Fruit fly (Drosophila melanogaster) whole organism, embryonic: ENCODE data around the gene CG11970.

ENCODE experiments used
- Adf1 ChIP-seq: fragments of 200-800 bp; sonication (Bioruptor generic); IDR thresholded peaks from 2 replicates; pipeline ENCODE4 v1.3.6; 2022; ENCODE audit warnings: missing biosample characterization, missing genetic modification characterization
- Antp ChIP-seq: fragments of 200-800 bp; sonication (Bioruptor generic); optimal IDR thresholded peaks from 3 replicates; lab custom pipeline; 2016; ENCODE audit warnings: missing biosample characterization, missing genetic modification characterization
- Atf6 ChIP-seq: fragments of 200-800 bp; sonication (Bioruptor generic); IDR thresholded peaks from 2 replicates; pipeline ENCODE4 v1.3.6; 2022; ENCODE audit warnings: missing biosample characterization, missing genetic modification characterization
- Bdp1 ChIP-seq: fragments of 200-800 bp; sonication (Bioruptor generic); optimal IDR thresholded peaks from 3 replicates; lab custom pipeline; 2016; ENCODE audit warnings: missing biosample characterization, missing genetic modification characterization
- CG10366 ChIP-seq: fragments of 200-800 bp; sonication (Bioruptor generic); IDR thresholded peaks from 2 replicates; pipeline ENCODE4 v1.3.6; 2022; ENCODE audit warnings: missing biosample characterization, missing genetic modification characterization
- CG10959 ChIP-seq: fragments of 200-800 bp; sonication (Bioruptor generic); IDR thresholded peaks from 2 replicates; pipeline ENCODE4 v1.3.6; 2022; ENCODE audit warnings: missing biosample characterization, missing genetic modification characterization
- CG10979 ChIP-seq: fragments of 200-800 bp; sonication (Bioruptor generic); optimal IDR thresholded peaks from 2 replicates; lab custom pipeline; 2018; ENCODE audit warnings: missing biosample characterization, mild to moderate bottlenecking, missing genetic modification characterization, moderate library complexity
- CG11247 ChIP-seq: fragments of 200-800 bp; sonication (Bioruptor generic); IDR thresholded peaks from 2 replicates; pipeline ENCODE4 v1.3.6; 2022; ENCODE audit warnings: missing biosample characterization, missing genetic modification characterization
- CG11723 ChIP-seq: fragments of 200-800 bp; sonication (Bioruptor generic); optimal IDR thresholded peaks from 2 replicates; lab custom pipeline; 2017; ENCODE audit warnings: missing biosample characterization, mild to moderate bottlenecking, missing genetic modification characterization
- CG12104 ChIP-seq: fragments of 200-800 bp; sonication (Bioruptor generic); optimal IDR thresholded peaks from 3 replicates; lab custom pipeline; 2016; ENCODE audit warnings: missing biosample characterization, missing genetic modification characterization
- CG13123 ChIP-seq: fragments of 200-800 bp; sonication (Bioruptor generic); optimal IDR thresholded peaks from 2 replicates; lab custom pipeline; 2016; ENCODE audit warnings: missing biosample characterization, missing genetic modification characterization
- CG16815 ChIP-seq: fragments of 200-800 bp; sonication (Bioruptor generic); optimal IDR thresholded peaks from 3 replicates; lab custom pipeline; 2017; ENCODE audit warnings: missing biosample characterization, mild to moderate bottlenecking, missing genetic modification characterization
- CG17359 ChIP-seq: fragments of 200-800 bp; sonication (Bioruptor generic); optimal IDR thresholded peaks from 3 replicates; lab custom pipeline; 2018; ENCODE audit warnings: missing biosample characterization, mild to moderate bottlenecking, missing genetic modification characterization, moderate library complexity
- CG1792 ChIP-seq: fragments of 200-800 bp; sonication (Bioruptor generic); optimal IDR thresholded peaks from 2 replicates; lab custom pipeline; 2016; ENCODE audit warnings: missing biosample characterization, missing genetic modification characterization
- CG18619 ChIP-seq: fragments of 200-800 bp; sonication (Bioruptor generic); optimal IDR thresholded peaks from 3 replicates; lab custom pipeline; 2017; ENCODE audit warnings: missing biosample characterization, mild to moderate bottlenecking, missing genetic modification characterization
- CG2120 ChIP-seq: fragments of 200-800 bp; sonication (Bioruptor generic); optimal IDR thresholded peaks from 3 replicates; lab custom pipeline; 2016; ENCODE audit warnings: missing biosample characterization, missing genetic modification characterization
- CG3065 ChIP-seq: fragments of 200-800 bp; sonication (Bioruptor generic); optimal IDR thresholded peaks from 2 replicates; lab custom pipeline; 2016; ENCODE audit warnings: missing biosample characterization, missing genetic modification characterization
- CG33557 ChIP-seq: fragments of 200-800 bp; sonication (Bioruptor generic); optimal IDR thresholded peaks from 2 replicates; lab custom pipeline; 2019; ENCODE audit warnings: missing biosample characterization, mild to moderate bottlenecking, missing genetic modification characterization, moderate library complexity
- CG3995 ChIP-seq: fragments of 200-800 bp; sonication (Bioruptor generic); optimal IDR thresholded peaks from 3 replicates; lab custom pipeline; 2016; ENCODE audit warnings: missing biosample characterization, missing genetic modification characterization
- CG6791 ChIP-seq: fragments of 200-800 bp; sonication (Bioruptor generic); IDR thresholded peaks from 3 replicates; pipeline ENCODE4 v1.3.6; 2022; ENCODE audit warnings: missing biosample characterization, missing genetic modification characterization; ENCODE audit not compliant: partially characterized antibody
- CG8388 ChIP-seq: fragments of 200-800 bp; sonication (Bioruptor generic); optimal IDR thresholded peaks from 2 replicates; lab custom pipeline; 2019; ENCODE audit warnings: missing biosample characterization, mild to moderate bottlenecking, missing genetic modification characterization, moderate library complexity
- Camta ChIP-seq: fragments of 200-800 bp; sonication (Bioruptor generic); optimal IDR thresholded peaks from 2 replicates; lab custom pipeline; 2016; ENCODE audit warnings: missing biosample characterization, missing genetic modification characterization
- Dbx ChIP-seq: fragments of 200-800 bp; sonication (Bioruptor generic); IDR thresholded peaks from 3 replicates; pipeline ENCODE4 v1.3.6; 2022; ENCODE audit warnings: missing biosample characterization, missing genetic modification characterization
- Deaf1 ChIP-seq: fragments of 200-800 bp; optimal IDR thresholded peaks from 3 replicates; lab custom pipeline; 2019; ENCODE audit warnings: missing biosample characterization, mild to moderate bottlenecking, missing genetic modification characterization, moderate library complexity
- Ets65A ChIP-seq: fragments of 200-800 bp; sonication (Bioruptor generic); peaks from one replicate; lab custom pipeline; 2016; ENCODE audit warnings: missing biosample characterization, missing genetic modification characterization
- HHEX ChIP-seq: fragments of 200-800 bp; sonication (Bioruptor generic); optimal IDR thresholded peaks from 3 replicates; lab custom pipeline; 2017; ENCODE audit warnings: missing biosample characterization, mild to moderate bottlenecking, missing genetic modification characterization, missing genetic modification reagents
- HLH3B ChIP-seq: fragments of 200-800 bp; sonication (Bioruptor generic); IDR thresholded peaks from 2 replicates; pipeline ENCODE4 v1.3.6; 2022; ENCODE audit warnings: missing biosample characterization, missing genetic modification characterization
- HmgD ChIP-seq: fragments of 200-800 bp; sonication (Bioruptor generic); optimal IDR thresholded peaks from 3 replicates; lab custom pipeline; 2016; ENCODE audit warnings: missing biosample characterization, missing genetic modification characterization
- HmgZ ChIP-seq: fragments of 200-800 bp; sonication (Bioruptor generic); optimal IDR thresholded peaks from 2 replicates; lab custom pipeline; 2018; ENCODE audit warnings: missing biosample characterization, mild to moderate bottlenecking, missing genetic modification characterization
- Hmr ChIP-seq: fragments of 200-800 bp; sonication (Bioruptor generic); optimal IDR thresholded peaks from 3 replicates; lab custom pipeline; 2017; ENCODE audit warnings: mild to moderate bottlenecking, missing biosample characterization, missing genetic modification reagents, missing genetic modification characterization
- Hr39 ChIP-seq: fragments of >200 bp; optimal IDR thresholded peaks from 2 replicates; lab custom pipeline; 2017
- Hr51 ChIP-seq, 2 experiments: fragments of 200-800 bp; sonication (Bioruptor generic); optimal IDR thresholded peaks; 2 replicates in 1 of 2; 3 replicates in 1 of 2; lab custom pipeline; 2016 to 2018; ENCODE audit warnings: missing biosample characterization in 2 of 2, missing genetic modification characterization in 2 of 2, mild to moderate bottlenecking in 1 of 2, moderate library complexity in 1 of 2
- Hsf ChIP-seq: fragments of 200-800 bp; sonication (Bioruptor generic); optimal IDR thresholded peaks from 3 replicates; lab custom pipeline; 2016; ENCODE audit warnings: missing biosample characterization, missing genetic modification characterization
- Lhr ChIP-seq: fragments of 200-800 bp; sonication (Bioruptor generic); optimal IDR thresholded peaks from 3 replicates; lab custom pipeline; 2017; ENCODE audit warnings: mild to moderate bottlenecking, missing biosample characterization, missing genetic modification reagents, missing genetic modification characterization
- Lim3 ChIP-seq: fragments of 200-800 bp; sonication (Bioruptor generic); IDR thresholded peaks from 2 replicates; pipeline ENCODE4 v1.3.6; 2022; ENCODE audit warnings: missing biosample characterization, missing genetic modification characterization
- NC2β ChIP-seq: fragments of 200-800 bp; sonication (Bioruptor generic); optimal IDR thresholded peaks from 2 replicates; lab custom pipeline; 2016; ENCODE audit warnings: missing biosample characterization, missing genetic modification characterization
- chinmo ChIP-seq: fragments of 200-800 bp; sonication (Bioruptor generic); IDR thresholded peaks from 4 replicates; pipeline ENCODE4 v1.3.6; 2022; ENCODE audit warnings: missing biosample characterization, missing genetic modification characterization; ENCODE audit not compliant: partially characterized antibody
- dmrt11E ChIP-seq: fragments of 200-800 bp; sonication (Bioruptor generic); optimal IDR thresholded peaks from 3 replicates; lab custom pipeline; 2018; ENCODE audit warnings: missing biosample characterization, mild to moderate bottlenecking, missing genetic modification characterization, moderate library complexity
- fd102C ChIP-seq: fragments of 200-800 bp; sonication (Bioruptor generic); optimal IDR thresholded peaks from 2 replicates; lab custom pipeline; 2018; ENCODE audit warnings: missing biosample characterization, mild to moderate bottlenecking, missing genetic modification characterization, moderate library complexity
- gro ChIP-seq: fragments of 200-800 bp; sonication (Bioruptor generic); optimal IDR thresholded peaks from 2 replicates; lab custom pipeline; 2016; ENCODE audit warnings: missing biosample characterization, missing genetic modification characterization
- hkb ChIP-seq, 2 experiments: fragments of 200-800 bp in 1 of 2; fragments of >200 bp in 1 of 2; sonication (Bioruptor generic) in 1 of 2; IDR thresholded peaks in 1 of 2; optimal IDR thresholded peaks in 1 of 2; 2 replicates each; pipeline versions ENCODE4 v1.3.6 to Lab custom; 2017 to 2022; ENCODE audit warnings: missing biosample characterization in 1 of 2, missing genetic modification characterization in 1 of 2
- ind ChIP-seq: fragments of 200-800 bp; sonication (Bioruptor generic); optimal IDR thresholded peaks from 3 replicates; lab custom pipeline; 2016; ENCODE audit warnings: missing biosample characterization, missing genetic modification characterization
- knrl ChIP-seq: fragments of 200-800 bp; sonication (Bioruptor generic); IDR thresholded peaks from 3 replicates; pipeline ENCODE4 v1.3.6; 2022; ENCODE audit warnings: missing biosample characterization, missing genetic modification characterization; ENCODE audit not compliant: partially characterized antibody
- nerfin-2 ChIP-seq: fragments of 200-800 bp; sonication (Bioruptor generic); IDR thresholded peaks from 2 replicates; pipeline ENCODE4 v1.3.6; 2022; ENCODE audit warnings: missing biosample characterization, missing genetic modification characterization; ENCODE audit not compliant: partially characterized antibody
- p53 ChIP-seq: fragments of 200-800 bp; sonication (Bioruptor generic); optimal IDR thresholded peaks from 2 replicates; lab custom pipeline; 2016; ENCODE audit warnings: missing biosample characterization, missing genetic modification characterization
- phol ChIP-seq: fragments of 200-800 bp; sonication (Bioruptor generic); optimal IDR thresholded peaks from 3 replicates; lab custom pipeline; 2018; ENCODE audit warnings: missing biosample characterization, mild to moderate bottlenecking, missing genetic modification characterization, moderate library complexity
- pita ChIP-seq: fragments of 200-800 bp; sonication (Bioruptor generic); optimal IDR thresholded peaks from 2 replicates; lab custom pipeline; 2017; ENCODE audit warnings: missing biosample characterization, mild to moderate bottlenecking, missing genetic modification characterization
- prd ChIP-seq, 3 experiments: fragments of >200 bp in 2 of 3; fragments of 200-800 bp in 1 of 3; sonication (Bioruptor generic) in 1 of 3; optimal IDR thresholded peaks in 2 of 3; IDR thresholded peaks in 1 of 3; 2 replicates in 2 of 3; 3 replicates in 1 of 3; pipeline versions ENCODE4 v1.3.6 to Lab custom; 2017 to 2022; ENCODE audit warnings: missing biosample characterization in 1 of 3, missing genetic modification characterization in 1 of 3
- pros ChIP-seq: fragments of 200-800 bp; sonication (Bioruptor generic); optimal IDR thresholded peaks from 3 replicates; lab custom pipeline; 2019; ENCODE audit warnings: missing biosample characterization, mild to moderate bottlenecking, missing genetic modification characterization, moderate library complexity
- tap ChIP-seq: fragments of 200-800 bp; optimal IDR thresholded peaks from 3 replicates; lab custom pipeline; 2019; ENCODE audit warnings: missing biosample characterization, mild to moderate bottlenecking, missing genetic modification characterization, moderate library complexity

CG11970 gene

DNA sequence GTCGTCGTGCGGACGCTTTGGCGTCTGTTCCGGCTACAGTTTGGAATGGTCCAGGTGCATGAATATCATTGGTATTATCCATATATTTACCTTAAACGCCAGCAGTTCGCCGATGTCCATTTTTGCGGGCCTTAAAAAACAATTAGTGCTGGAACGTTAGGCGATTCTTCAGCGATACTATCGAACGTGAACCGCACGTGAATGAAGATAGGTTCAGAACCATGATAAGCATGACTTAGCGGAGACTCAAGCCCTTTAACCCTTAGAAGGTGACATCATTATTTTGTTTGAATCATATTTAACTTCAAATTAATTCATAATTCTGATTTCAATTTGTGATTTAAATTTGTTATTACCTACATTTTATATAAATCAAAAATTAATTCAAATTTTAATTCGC lies 39.7 kb upstream of the CG11970 start, which contains the start of gene CG11964:
TSS of gene CG11964 (minus strand) at position 155 of the 400 bp plus-strand sequence.
- TF ChIP-seq Camta: peak; percentile 52
- peak; percentile 43 for TF ChIP-seq CG10979
- TF ChIP-seq NC2β (GFP tag; lab: Kevin White, UChicago): peak; percentile 39
- TF ChIP-seq CG11247: peak; percentile 25
- TF ChIP-seq hkb (optimal IDR thresholded peaks at IDR 0.05; lab: Kevin White, UChicago): no peak
- no peak for TF ChIP-seq hkb (GFP tag; IDR thresholded peaks at IDR 0.05; lab: Robert Waterston, UW)
- peak; percentile 48 for TF ChIP-seq tap (tag; lab: Kevin White, UChicago)
- no peak for TF ChIP-seq Hr39
- TF ChIP-seq CG3995 (GFP tag; lab: Kevin White, UChicago): peak; percentile 85
- TF ChIP-seq fd102C (GFP tag; lab: Kevin White, UChicago): no peak
- peak; percentile 92 for TF ChIP-seq HmgD (GFP tag; lab: Kevin White, UChicago)
- TF ChIP-seq Antp (GFP tag; lab: Kevin White, UChicago): peak; percentile 47
- peak; percentile 100 for TF ChIP-seq CG10959 (GFP tag; lab: Robert Waterston, UW)
- 0 out of 2 replicates have a peak, but pooled peaks have one; percentile 34 for TF ChIP-seq CG10366 (GFP tag; lab: Robert Waterston, UW)
- TF ChIP-seq pros: no peak
- no peak for TF ChIP-seq Atf6 (GFP tag; lab: Robert Waterston, UW)
- TF ChIP-seq Lim3 (GFP tag; lab: Robert Waterston, UW): no peak
- TF ChIP-seq Hmr: peak; percentile 75
- no peak for TF ChIP-seq CG11723
- TF ChIP-seq CG18619 (GFP tag; lab: Kevin White, UChicago): peak; percentile 4
- TF ChIP-seq CG13123 (GFP tag; lab: Kevin White, UChicago): peak; percentile 52
- peak; percentile 99 for TF ChIP-seq chinmo (GFP tag; lab: Robert Waterston, UW)
- peak; percentile 39 for TF ChIP-seq CG3065 (GFP tag; lab: Kevin White, UChicago)
- peak; percentile 79 for TF ChIP-seq CG2120 (GFP tag; lab: Kevin White, UChicago)
- TF ChIP-seq HmgZ (tag; lab: Kevin White, UChicago): peak; percentile 87
- TF ChIP-seq CG33557 (GFP tag; lab: Kevin White, UChicago): peak; percentile 36
- peak; percentile 98 for TF ChIP-seq Ets65A (GFP tag; lab: Kevin White, UChicago)
- TF ChIP-seq Deaf1: peak; percentile 16
- TF ChIP-seq ind (GFP tag; lab: Kevin White, UChicago): peak; percentile 58
- TF ChIP-seq Dbx: peak; percentile 86
- TF ChIP-seq dmrt11E (tag; lab: Kevin White, UChicago): peak; percentile 32
- peak; percentile 48 for TF ChIP-seq Bdp1
- peak; percentile 100 for TF ChIP-seq knrl (GFP tag; lab: Robert Waterston, UW)
- TF ChIP-seq phol (tag; lab: Kevin White, UChicago): peak; percentile 80
- peak; percentile 53 for TF ChIP-seq p53 (GFP tag; lab: Kevin White, UChicago)
- TF ChIP-seq HHEX: no peak
- TF ChIP-seq nerfin-2 (GFP tag; lab: Robert Waterston, UW): peak; percentile 98
- no peak for TF ChIP-seq CG16815 (GFP tag; lab: Kevin White, UChicago)
- peak; percentile 100 for TF ChIP-seq CG6791 (GFP tag; lab: Robert Waterston, UW)
- TF ChIP-seq HLH3B (GFP tag; lab: Robert Waterston, UW): no peak
- TF ChIP-seq Hr51 (GFP tag; optimal IDR thresholded peaks at IDR 0.05; lab: Kevin White, UChicago): peak in 1 of 2 experiments; percentile 59
- TF ChIP-seq Lhr (GFP tag; lab: Kevin White, UChicago): peak; percentile 78
- peak; percentile 82 for TF ChIP-seq gro (GFP tag; lab: Kevin White, UChicago)
- no peak for TF ChIP-seq Adf1 (GFP tag; lab: Robert Waterston, UW)
- TF ChIP-seq prd (optimal IDR thresholded peaks at IDR 0.05; lab: Kevin White, UChicago): no peak
- peak; percentile 43; the same call in 2 of the 3 replicates for TF ChIP-seq prd (GFP tag; IDR thresholded peaks at IDR 0.05; lab: Robert Waterston, UW)
- peak; percentile 52 for TF ChIP-seq CG17359 (tag; lab: Kevin White, UChicago)
- peak; percentile 68 for TF ChIP-seq Hsf (GFP tag; lab: Kevin White, UChicago)
- peak; percentile 18 for TF ChIP-seq CG8388 (GFP tag; lab: Kevin White, UChicago)
- peak; percentile 89 for TF ChIP-seq pita (GFP tag; lab: Kevin White, UChicago)
- peak; percentile 11 for TF ChIP-seq CG1792 (GFP tag; lab: Kevin White, UChicago)
- TF ChIP-seq CG12104 (GFP tag; lab: Kevin White, UChicago): no peak
